Worm (Caenorhabditis elegans) whole organism, L2 larva: ENCODE measurements around the gene nifk-1.

Source experiments
- alr-1 ChIP-seq: fragments of 150-350 bp; optimal IDR thresholded peaks from 2 replicates; lab custom pipeline; 2014; ENCODE audit warnings: missing biosample characterization, missing genetic modification characterization
- aly-2 ChIP-seq: fragments of 150-350 bp; optimal IDR thresholded peaks from 2 replicates; lab custom pipeline; 2014; ENCODE audit warnings: missing biosample characterization, missing genetic modification characterization
- blmp-1 ChIP-seq: sonication (generic microtip); optimal IDR thresholded peaks from 2 replicates; lab custom pipeline; 2017; ENCODE audit warnings: missing genetic modification characterization, mild to moderate bottlenecking, missing compliant biosample characterization, antibody characterized with exemption, moderate library complexity; ENCODE audit not compliant: insufficient read depth
- lin-11 ChIP-seq: fragments of 150-350 bp; sonication (generic microtip); optimal IDR thresholded peaks from 2 replicates; lab custom pipeline; 2014; ENCODE audit warnings: missing biosample characterization, missing genetic modification characterization, inconsistent platforms, mixed read lengths
- lin-13 ChIP-seq: fragments of 150-350 bp; optimal IDR thresholded peaks from 2 replicates; lab custom pipeline; 2014; ENCODE audit warnings: missing biosample characterization, missing genetic modification reagents, missing genetic modification characterization
- nhr-77 ChIP-seq: fragments of 150-350 bp; optimal IDR thresholded peaks from 2 replicates; lab custom pipeline; 2014; ENCODE audit warnings: missing biosample characterization, missing genetic modification characterization

- TF ChIP-seq lin-11 (tag; lab: Kevin White, UChicago), result no peak
- no peak for TF ChIP-seq aly-2 (tag; lab: Kevin White, UChicago)
- TF ChIP-seq alr-1 (tag; lab: Kevin White, UChicago), result no peak
- no peak for TF ChIP-seq nhr-77
- TF ChIP-seq blmp-1 (tag; lab: Kevin White, UChicago), result no peak
- no peak for TF ChIP-seq lin-13
Measured at ce11 chrIII:4677466-4677865, 15.6 kb downstream of the nifk-1 start, which contains the start of gene srg-10.
